Worm (Caenorhabditis elegans) whole organism, L3 larva: Measurements from ENCODE around the gene E02H9.9.

ENCODE experiments used
- ama-1 ChIP-seq: fragments of 150-350 bp; optimal IDR thresholded peaks from 2 replicates; lab custom pipeline; 2018
- daf-12 ChIP-seq: fragments of 150-350 bp; optimal IDR thresholded peaks from 2 replicates; lab custom pipeline; 2014; ENCODE audit warnings: missing biosample characterization, missing genetic modification reagents, missing genetic modification characterization
- jun-1 ChIP-seq: fragments of 150-350 bp; optimal IDR thresholded peaks from 2 replicates; lab custom pipeline; 2014; ENCODE audit warnings: missing biosample characterization, missing genetic modification reagents, missing genetic modification characterization
- mdl-1 ChIP-seq: fragments of 150-350 bp; optimal IDR thresholded peaks from 2 replicates; lab custom pipeline; 2014; ENCODE audit warnings: missing biosample characterization, missing genetic modification characterization
- nhr-11 ChIP-seq: fragments of 150-350 bp; optimal IDR thresholded peaks from 2 replicates; lab custom pipeline; 2014; ENCODE audit warnings: missing biosample characterization, missing genetic modification characterization
- snpc-4 ChIP-seq: fragments of 150-350 bp; optimal IDR thresholded peaks from 2 replicates; lab custom pipeline; 2014; ENCODE audit warnings: missing biosample characterization, missing genetic modification characterization
- tbx-2 ChIP-seq: sonication (generic microtip); optimal IDR thresholded peaks from 2 replicates; lab custom pipeline; 2016; ENCODE audit warnings: mild to moderate bottlenecking, missing genetic modification characterization, missing compliant biosample characterization

- TF ChIP-seq jun-1 (tag; lab: Kevin White, UChicago) (no peak), snpc-4 (tag; lab: Kevin White, UChicago) (no peak), tbx-2 (tag; lab: Kevin White, UChicago) (no peak), nhr-11 (tag; lab: Kevin White, UChicago) (no peak), daf-12 (tag; lab: Kevin White, UChicago) (no peak), mdl-1 (tag; lab: Kevin White, UChicago) (no peak), ama-1 (lab: Kevin White, UChicago) (no peak)
Observed at ce11 chrIII:2468202-2468601, at the start of gene E02H9.9, which contains the start of gene E02H9.1.
